Fruit fly (Drosophila melanogaster) whole organism, embryonic: Measurements from ENCODE around the gene CG31131.
A peak's percentile ranks its signal among the peaks of the same experiment; 100 is the strongest.

ENCODE experiments used
- Atf3 ChIP-seq: fragments of 200-800 bp; sonication (Bioruptor generic); optimal IDR thresholded peaks from 3 replicates; lab custom pipeline; 2016; ENCODE audit warnings: missing biosample characterization, missing genetic modification characterization
- CG10654 ChIP-seq: fragments of 200-800 bp; sonication (Bioruptor generic); optimal IDR thresholded peaks from 2 replicates; lab custom pipeline; 2016; ENCODE audit warnings: missing biosample characterization, missing genetic modification characterization
- CG11504 ChIP-seq: fragments of 200-800 bp; sonication (Bioruptor generic); optimal IDR thresholded peaks from 3 replicates; lab custom pipeline; 2019; ENCODE audit warnings: missing biosample characterization, mild to moderate bottlenecking, missing genetic modification characterization, moderate library complexity
- CG12236 ChIP-seq: fragments of 200-800 bp; sonication (Bioruptor generic); optimal IDR thresholded peaks from 2 replicates; lab custom pipeline; 2016; ENCODE audit warnings: missing biosample characterization, missing genetic modification characterization
- CG12299 ChIP-seq: fragments of 200-800 bp; sonication (Bioruptor generic); optimal IDR thresholded peaks from 2 replicates; lab custom pipeline; 2018; ENCODE audit warnings: missing biosample characterization, mild to moderate bottlenecking, missing genetic modification characterization
- CG13775 ChIP-seq: fragments of 200-800 bp; sonication (Bioruptor generic); optimal IDR thresholded peaks from 3 replicates; lab custom pipeline; 2017; ENCODE audit warnings: missing biosample characterization, mild to moderate bottlenecking, missing genetic modification characterization
- CG14441 ChIP-seq: fragments of 200-800 bp; sonication (Bioruptor generic); IDR thresholded peaks from 2 replicates; pipeline ENCODE4 v1.3.6; 2022; ENCODE audit warnings: missing biosample characterization, missing genetic modification characterization
- CG16815 ChIP-seq: fragments of 200-800 bp; sonication (Bioruptor generic); optimal IDR thresholded peaks from 3 replicates; lab custom pipeline; 2017; ENCODE audit warnings: missing biosample characterization, mild to moderate bottlenecking, missing genetic modification characterization
- CG2129 ChIP-seq: fragments of 200-800 bp; sonication (Bioruptor generic); IDR thresholded peaks from 2 replicates; pipeline ENCODE4 v1.3.6; 2022; ENCODE audit warnings: missing biosample characterization, missing genetic modification characterization; ENCODE audit not compliant: partially characterized antibody
- CG2202 ChIP-seq: fragments of 200-800 bp; sonication (Bioruptor generic); optimal IDR thresholded peaks from 2 replicates; lab custom pipeline; 2018; ENCODE audit warnings: missing biosample characterization, mild to moderate bottlenecking, missing genetic modification characterization
- CG2712 ChIP-seq: fragments of 200-800 bp; optimal IDR thresholded peaks from 3 replicates; lab custom pipeline; 2019; ENCODE audit warnings: missing biosample characterization, mild to moderate bottlenecking, missing genetic modification characterization, moderate library complexity
- CG33557 ChIP-seq: fragments of 200-800 bp; sonication (Bioruptor generic); optimal IDR thresholded peaks from 2 replicates; lab custom pipeline; 2019; ENCODE audit warnings: missing biosample characterization, mild to moderate bottlenecking, missing genetic modification characterization, moderate library complexity
- CG3838 ChIP-seq: fragments of 200-800 bp; sonication (Bioruptor generic); optimal IDR thresholded peaks from 3 replicates; lab custom pipeline; 2016; ENCODE audit warnings: missing biosample characterization, missing genetic modification characterization
- CG3995 ChIP-seq: fragments of 200-800 bp; sonication (Bioruptor generic); optimal IDR thresholded peaks from 3 replicates; lab custom pipeline; 2016; ENCODE audit warnings: missing biosample characterization, missing genetic modification characterization
- CG43689 ChIP-seq: fragments of 200-800 bp; sonication (Bioruptor generic); IDR thresholded peaks from 2 replicates; pipeline ENCODE4 v1.3.6; 2022; ENCODE audit warnings: missing biosample characterization, missing genetic modification characterization
- CG5953 ChIP-seq: fragments of 200-800 bp; sonication (Bioruptor generic); IDR thresholded peaks from 2 replicates; pipeline ENCODE4 v1.3.6; 2022; ENCODE audit warnings: missing biosample characterization, missing genetic modification characterization
- CG6765 ChIP-seq: fragments of 200-800 bp; sonication (Bioruptor generic); optimal IDR thresholded peaks from 3 replicates; lab custom pipeline; 2017; ENCODE audit warnings: missing biosample characterization, mild to moderate bottlenecking, missing genetic modification characterization
- CG8359 ChIP-seq: fragments of 200-800 bp; sonication (Bioruptor generic); optimal IDR thresholded peaks from 2 replicates; lab custom pipeline; 2017; ENCODE audit warnings: missing biosample characterization, mild to moderate bottlenecking, missing genetic modification characterization, borderline replicate concordance
- CG9727 ChIP-seq: fragments of 200-800 bp; sonication (Bioruptor generic); optimal IDR thresholded peaks from 3 replicates; lab custom pipeline; 2017; ENCODE audit warnings: missing biosample characterization, mild to moderate bottlenecking, missing genetic modification characterization
- D ChIP-seq, 2 experiments: fragments of 200-800 bp in 1 of 2; fragments of >200 bp in 1 of 2; sonication (Bioruptor generic) in 1 of 2; optimal IDR thresholded peaks; 2 replicates in 1 of 2; 3 replicates in 1 of 2; lab custom pipeline; 2017; ENCODE audit warnings: mild to moderate bottlenecking in 1 of 2, missing biosample characterization in 1 of 2, missing genetic modification characterization in 1 of 2, missing genetic modification reagents in 1 of 2
- Dll ChIP-seq: fragments of 200-800 bp; sonication (Bioruptor generic); IDR thresholded peaks from 4 replicates; pipeline ENCODE4 v1.3.6; 2022; ENCODE audit warnings: missing biosample characterization, missing genetic modification characterization; ENCODE audit not compliant: partially characterized antibody
- Dp ChIP-seq: fragments of 200-800 bp; sonication (Bioruptor generic); optimal IDR thresholded peaks from 2 replicates; lab custom pipeline; 2018; ENCODE audit warnings: missing biosample characterization, mild to moderate bottlenecking, missing genetic modification characterization, moderate library complexity
- Drgx ChIP-seq: fragments of 200-800 bp; sonication (Bioruptor generic); IDR thresholded peaks from 2 replicates; pipeline ENCODE4 v1.3.6; 2022; ENCODE audit warnings: missing biosample characterization, missing genetic modification characterization
- Ets97D ChIP-seq: fragments of 200-800 bp; sonication (Bioruptor generic); optimal IDR thresholded peaks from 3 replicates; lab custom pipeline; 2016; ENCODE audit warnings: missing biosample characterization, missing genetic modification characterization
- Fer3 ChIP-seq: fragments of 200-800 bp; sonication (Bioruptor generic); optimal IDR thresholded peaks from 2 replicates; lab custom pipeline; 2018; ENCODE audit warnings: missing biosample characterization, mild to moderate bottlenecking, missing genetic modification characterization, moderate library complexity
- HLHmδ ChIP-seq: fragments of 200-800 bp; sonication (Bioruptor generic); optimal IDR thresholded peaks from 2 replicates; lab custom pipeline; 2018; ENCODE audit warnings: missing biosample characterization, mild to moderate bottlenecking, missing genetic modification characterization, moderate library complexity
- Med ChIP-seq: fragments of 200-800 bp; sonication (Bioruptor generic); peaks from one replicate; lab custom pipeline; 2016; ENCODE audit warnings: missing biosample characterization, missing genetic modification characterization, mild to moderate bottlenecking, inconsistent platforms, moderate library complexity
- Sry-δ ChIP-seq: fragments of 200-800 bp; sonication (Bioruptor generic); optimal IDR thresholded peaks from 2 replicates; lab custom pipeline; 2016; ENCODE audit warnings: missing biosample characterization, missing genetic modification characterization
- bigmax ChIP-seq: fragments of 200-800 bp; sonication (Bioruptor generic); optimal IDR thresholded peaks from 2 replicates; lab custom pipeline; 2018; ENCODE audit warnings: missing biosample characterization, mild to moderate bottlenecking, missing genetic modification characterization
- bowl ChIP-seq: fragments of 200-800 bp; sonication (Bioruptor generic); IDR thresholded peaks from 2 replicates; pipeline ENCODE4 v1.3.6; 2022; ENCODE audit warnings: missing biosample characterization, missing genetic modification characterization
- bsh ChIP-seq, 2 experiments: fragments of 200-800 bp; sonication (Bioruptor generic); optimal IDR thresholded peaks; 2 replicates each; lab custom pipeline; 2017 to 2018; ENCODE audit warnings: mild to moderate bottlenecking in 2 of 2, missing biosample characterization in 2 of 2, missing genetic modification characterization in 2 of 2, moderate library complexity in 1 of 2
- cas ChIP-seq: fragments of 200-800 bp; sonication (Bioruptor generic); IDR thresholded peaks from 2 replicates; pipeline ENCODE4 v1.3.6; 2022; ENCODE audit warnings: missing biosample characterization, missing genetic modification characterization
- chn ChIP-seq: fragments of 200-800 bp; sonication (Bioruptor generic); optimal IDR thresholded peaks from 2 replicates; lab custom pipeline; 2016; ENCODE audit warnings: missing biosample characterization, missing genetic modification characterization
- cwo ChIP-seq: fragments of 200-800 bp; sonication (Bioruptor generic); optimal IDR thresholded peaks from 3 replicates; lab custom pipeline; 2017; ENCODE audit warnings: missing biosample characterization, missing genetic modification characterization, mild to moderate bottlenecking, moderate library complexity, missing genetic modification reagents
- danr ChIP-seq: fragments of 200-800 bp; sonication (Bioruptor generic); IDR thresholded peaks from 2 replicates; pipeline ENCODE4 v1.3.6; 2022; ENCODE audit warnings: missing biosample characterization, missing genetic modification characterization
- dati ChIP-seq: fragments of 200-800 bp; sonication (Bioruptor generic); IDR thresholded peaks from 2 replicates; pipeline ENCODE4 v1.3.6; 2022; ENCODE audit warnings: missing biosample characterization, missing genetic modification characterization
- esg ChIP-seq: fragments of 200-800 bp; sonication (Bioruptor generic); conservative IDR thresholded peaks from 2 replicates; pipeline ENCODE4 v1.3.6; 2022; ENCODE audit warnings: missing biosample characterization, missing genetic modification characterization
- fu2 ChIP-seq: fragments of 200-800 bp; sonication (Bioruptor generic); optimal IDR thresholded peaks from 2 replicates; lab custom pipeline; 2016; ENCODE audit warnings: missing biosample characterization, missing genetic modification characterization
- hbn ChIP-seq: fragments of 200-800 bp; sonication (Bioruptor generic); IDR thresholded peaks from 2 replicates; pipeline ENCODE4 v1.3.6; 2022; ENCODE audit warnings: missing biosample characterization, missing genetic modification characterization; ENCODE audit not compliant: partially characterized antibody
- hth ChIP-seq: fragments of >200 bp; optimal IDR thresholded peaks from 2 replicates; lab custom pipeline; 2017; ENCODE audit warnings: inconsistent platforms
- knrl ChIP-seq: fragments of 200-800 bp; sonication (Bioruptor generic); IDR thresholded peaks from 3 replicates; pipeline ENCODE4 v1.3.6; 2022; ENCODE audit warnings: missing biosample characterization, missing genetic modification characterization; ENCODE audit not compliant: partially characterized antibody
- mirr ChIP-seq: fragments of 200-800 bp; sonication (Bioruptor generic); optimal IDR thresholded peaks from 3 replicates; lab custom pipeline; 2018; ENCODE audit warnings: missing biosample characterization, mild to moderate bottlenecking, missing genetic modification characterization
- nmo ChIP-seq: fragments of 200-800 bp; sonication (Bioruptor generic); optimal IDR thresholded peaks from 2 replicates; lab custom pipeline; 2018; ENCODE audit warnings: missing biosample characterization, mild to moderate bottlenecking, missing genetic modification characterization, moderate library complexity
- rib ChIP-seq: fragments of 200-800 bp; sonication (Bioruptor generic); IDR thresholded peaks from 2 replicates; pipeline ENCODE4 v1.3.6; 2022; ENCODE audit warnings: missing biosample characterization, missing genetic modification characterization
- sqz ChIP-seq: fragments of 200-800 bp; sonication (Bioruptor generic); optimal IDR thresholded peaks from 3 replicates; lab custom pipeline; 2018; ENCODE audit warnings: missing biosample characterization, mild to moderate bottlenecking, missing genetic modification characterization
- tin ChIP-seq: fragments of 200-800 bp; sonication (Bioruptor generic); optimal IDR thresholded peaks from 3 replicates; lab custom pipeline; 2016; ENCODE audit warnings: missing biosample characterization, missing genetic modification characterization
- zen2 ChIP-seq: fragments of 200-800 bp; sonication (Bioruptor generic); IDR thresholded peaks from 3 replicates; pipeline ENCODE4 v1.3.6; 2022; ENCODE audit warnings: missing biosample characterization, missing genetic modification characterization; ENCODE audit not compliant: partially characterized antibody

Gene CG31131

DNA sequence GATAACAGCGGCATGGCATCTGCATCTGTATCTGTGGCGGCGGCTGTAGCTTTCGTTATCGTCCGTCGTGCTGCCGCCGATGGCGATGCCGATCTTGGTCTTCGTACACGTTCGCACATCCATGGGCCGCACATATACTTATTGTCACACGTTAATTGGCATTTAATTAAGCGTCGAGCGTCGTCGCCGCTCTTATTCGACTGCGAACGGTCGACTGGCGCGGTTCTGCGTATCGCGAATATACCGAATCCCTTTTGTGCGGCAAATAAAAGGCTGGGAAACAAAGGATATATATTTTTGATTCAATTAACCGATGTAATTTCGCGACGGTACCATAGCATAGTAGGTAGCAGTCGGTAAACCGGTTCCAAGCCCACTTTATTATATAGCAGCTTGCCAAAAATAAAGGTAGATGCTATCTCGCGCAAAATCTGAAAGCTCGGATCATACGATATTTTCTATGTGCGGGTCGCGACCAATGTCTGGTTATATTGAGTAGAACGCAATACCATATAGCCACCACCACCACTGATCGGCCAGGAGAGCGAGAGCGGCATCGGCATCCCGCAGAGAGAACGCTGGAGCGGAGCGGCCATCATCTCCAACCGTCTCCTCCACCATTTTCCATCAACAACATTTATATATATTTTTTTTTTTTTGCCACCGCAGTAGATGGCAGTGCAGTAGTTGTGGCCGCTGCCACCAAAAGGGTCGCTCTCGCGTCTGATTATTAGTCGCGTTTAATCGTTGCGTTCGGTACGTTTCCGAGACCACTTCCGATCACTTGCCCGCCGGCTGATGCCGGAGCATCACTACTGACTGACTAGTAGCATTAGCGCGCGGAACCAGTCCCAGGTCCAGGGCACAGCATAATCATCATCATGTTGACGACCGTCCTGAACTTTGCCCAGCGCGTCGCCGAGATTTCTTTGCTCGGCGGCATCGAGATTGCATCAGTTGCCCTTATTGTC lies 37.7 kb downstream of the CG31131 start, which contains the start of gene mino (continued):
- TF ChIP-seq cwo (peak; percentile 20), mirr (GFP tag; lab: Kevin White, UChicago) (peak; percentile 15), tin (GFP tag; lab: Kevin White, UChicago) (no peak), CG10654 (GFP tag; lab: Kevin White, UChicago) (no peak), Drgx (GFP tag; lab: Robert Waterston, UW) (no peak), rib (GFP tag; lab: Robert Waterston, UW) (peak; percentile 33; the same call in 1 of the 2 replicates), CG13775 (GFP tag; lab: Kevin White, UChicago) (peak; percentile 20), sqz (GFP tag; lab: Kevin White, UChicago) (peak; percentile 22), CG43689 (0 out of 2 replicates have a peak, but pooled peaks have one; percentile 6), esg (GFP tag; lab: Robert Waterston, UW) (no peak), CG3995 (GFP tag; lab: Kevin White, UChicago) (no peak), CG6765 (GFP tag; lab: Kevin White, UChicago) (peak; percentile 38), CG11504 (tag; lab: Kevin White, UChicago) (no peak), CG16815 (GFP tag; lab: Kevin White, UChicago) (no peak), cas (no peak), knrl (GFP tag; lab: Robert Waterston, UW) (0 out of 3 replicates have a peak, but pooled peaks have one; percentile 11), dati (0 out of 2 replicates have a peak, but pooled peaks have one; percentile 26), CG14441 (no peak), CG9727 (GFP tag; lab: Kevin White, UChicago) (no peak), D (optimal IDR thresholded peaks at IDR 0.05; lab: Kevin White, UChicago) (no peak), D (GFP tag; optimal IDR thresholded peaks at IDR 0.05; lab: Kevin White, UChicago) (no peak), CG2712 (tag; lab: Kevin White, UChicago) (no peak), Med (GFP tag; lab: Kevin White, UChicago) (peak; percentile 82), CG2129 (no peak), bsh (GFP tag; optimal IDR thresholded peaks at IDR 0.05; lab: Kevin White, UChicago) (no peak), CG3838 (GFP tag; lab: Kevin White, UChicago) (no peak), Dp (GFP tag; lab: Kevin White, UChicago) (no peak), Ets97D (no peak)
- TF ChIP-seq, all 482 proteins: peak for 48

DNA sequence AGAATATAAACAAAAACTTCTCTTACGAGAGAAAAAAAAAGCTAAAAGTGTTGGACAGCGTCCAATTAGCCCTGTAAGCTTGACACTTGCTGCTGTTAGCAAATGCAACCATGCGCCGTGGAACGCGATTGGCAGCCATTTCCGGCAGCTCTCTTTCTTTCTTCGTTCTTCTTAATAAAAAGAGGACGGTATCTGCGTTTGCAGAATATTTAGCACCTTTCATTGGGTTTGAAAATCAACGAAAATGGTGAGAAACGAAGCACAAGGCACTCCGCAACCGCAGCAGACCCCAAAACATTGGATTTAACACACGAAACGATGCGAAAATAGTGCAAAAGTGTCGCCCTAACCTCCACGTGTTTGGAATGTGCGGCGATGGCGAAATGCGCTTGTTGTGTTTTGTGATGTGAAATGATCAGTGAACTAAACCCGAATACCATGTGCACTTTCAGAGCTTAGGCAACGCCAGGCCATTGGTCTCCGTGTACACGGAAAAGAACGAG lies 40.3 kb downstream of the CG31131 start, which contains the start of gene RpL4:
TSS of gene RpL4 (plus strand) at position 149 of the 503 bp plus-strand sequence.
- TF ChIP-seq cas (peak; percentile 53), CG2202 (tag; lab: Kevin White, UChicago) (peak; percentile 78), HLHmδ (GFP tag; lab: Kevin White, UChicago) (peak; percentile 99), CG12236 (peak; percentile 60), Sry-δ (peak; percentile 19), Atf3 (peak; percentile 66), fu2 (GFP tag; lab: Kevin White, UChicago) (peak; percentile 41), nmo (GFP tag; lab: Kevin White, UChicago) (peak; percentile 71), hbn (GFP tag; lab: Robert Waterston, UW) (no peak), chn (GFP tag; lab: Kevin White, UChicago) (peak; percentile 68), zen2 (GFP tag; lab: Robert Waterston, UW) (no peak), CG5953 (peak; percentile 88), CG12299 (tag; lab: Kevin White, UChicago) (peak; percentile 54), CG33557 (GFP tag; lab: Kevin White, UChicago) (peak; percentile 86), danr (GFP tag; lab: Robert Waterston, UW) (peak; percentile 39; the same call in 1 of the 2 replicates), CG8359 (GFP tag; lab: Kevin White, UChicago) (peak; percentile 60), Dll (GFP tag; lab: Robert Waterston, UW) (no peak), hth (lab: Kevin White, UChicago) (no peak), bowl (GFP tag; lab: Robert Waterston, UW) (peak; percentile 25; the same call in 1 of the 2 replicates), bigmax (GFP tag; lab: Kevin White, UChicago) (peak; percentile 87), Fer3 (tag; lab: Kevin White, UChicago) (peak; percentile 85)
